Worm (Caenorhabditis elegans) whole organism, midembryonic: ENCODE measurements around the gene clc-28.

Source experiments
- cog-1 ChIP-seq: sonication (generic microtip); optimal IDR thresholded peaks from 2 replicates; lab custom pipeline; 2016; ENCODE audit warnings: missing genetic modification characterization, missing compliant biosample characterization
- flt-1 ChIP-seq: fragments of 200-800 bp; sonication (Bioruptor generic); IDR thresholded peaks from 2 replicates; pipeline ENCODE4 v1.3.6; 2022; ENCODE audit warnings: missing genetic modification characterization, missing compliant biosample characterization
- klf-2 ChIP-seq: fragments of 200-800 bp; sonication (Bioruptor generic); conservative IDR thresholded peaks from 2 replicates; pipeline ENCODE4 v1.3.6; 2022; ENCODE audit warnings: missing genetic modification reagents, missing genetic modification characterization, missing compliant biosample characterization
- med-1 ChIP-seq: sonication (generic microtip); optimal IDR thresholded peaks from 2 replicates; lab custom pipeline; 2017; ENCODE audit warnings: missing genetic modification characterization, mild to moderate bottlenecking, missing compliant biosample characterization, antibody characterized with exemption, missing genetic modification reagents; ENCODE audit not compliant: insufficient read depth
- ref-1 ChIP-seq: fragments of 200-800 bp; sonication (Bioruptor generic); conservative IDR thresholded peaks from 2 replicates; pipeline ENCODE4 v1.3.6; 2022; ENCODE audit warnings: missing genetic modification reagents, missing genetic modification characterization, missing compliant biosample characterization
- tab-1 ChIP-seq: fragments of 200-800 bp; sonication (Bioruptor generic); IDR thresholded peaks from 2 replicates; pipeline ENCODE4 v1.3.6; 2022; ENCODE audit warnings: missing genetic modification characterization, missing compliant biosample characterization
- ztf-23 ChIP-seq: fragments of 200-800 bp; sonication (Bioruptor generic); IDR thresholded peaks from 2 replicates; pipeline ENCODE4 v1.3.6; 2022; ENCODE audit warnings: missing genetic modification reagents, missing genetic modification characterization, missing compliant biosample characterization

- TF ChIP-seq klf-2 (GFP tag; lab: Robert Waterston, UW) (no peak), flt-1 (GFP tag; lab: Robert Waterston, UW) (no peak), tab-1 (GFP tag; lab: Robert Waterston, UW) (no peak), ztf-23 (GFP tag; lab: Robert Waterston, UW) (no peak), ref-1 (GFP tag; lab: Robert Waterston, UW) (no peak), cog-1 (tag; lab: Kevin White, UChicago) (no peak), med-1 (GFP tag; lab: Kevin White, UChicago) (no peak)
Measured at ce11 chrIII:8291268-8292032, 47.8 kb downstream of the clc-28 start.
